Worm (Caenorhabditis elegans): ENCODE results near the gene F41B4.2.

DNA sequence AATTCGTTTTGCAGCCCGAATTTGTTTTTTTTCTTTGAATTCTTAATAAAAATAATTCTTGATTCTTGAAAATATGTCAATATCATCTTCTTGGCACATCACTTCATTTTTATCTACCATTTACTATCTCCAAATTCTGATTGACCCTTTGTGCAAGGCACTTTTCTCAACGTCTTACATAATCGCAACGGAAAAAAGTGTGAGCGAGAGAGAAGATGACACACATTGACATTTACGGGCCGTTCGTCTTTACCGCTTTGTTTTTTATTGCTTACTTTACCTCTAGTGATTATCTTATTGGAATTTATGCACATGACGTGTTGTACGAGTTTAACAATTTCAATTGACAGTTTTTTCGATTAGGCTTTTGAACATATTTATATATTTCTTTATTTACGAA, 13.5 kb upstream of the F41B4.2 start:
- no peak for TF ChIP-seq nhr-6 (tag; optimal IDR thresholded peaks at IDR 0.05)
- TF ChIP-seq unc-39 (tag; optimal IDR thresholded peaks at IDR 0.05) = no peak
- no peak for TF ChIP-seq T26A8.4 (GFP tag; IDR thresholded peaks at IDR 0.05)
- no peak for TF ChIP-seq nhr-237 (tag; optimal IDR thresholded peaks at IDR 0.05)
- TF ChIP-seq zag-1 (tag; optimal IDR thresholded peaks at IDR 0.05) = no peak
- TF ChIP-seq ceh-28 (tag; optimal IDR thresholded peaks at IDR 0.05) = no peak
- no peak for TF ChIP-seq lir-3 (tag; optimal IDR thresholded peaks at IDR 0.05)
- no peak for TF ChIP-seq dpl-1 (GFP tag; optimal IDR thresholded peaks at IDR 0.05)
- TF ChIP-seq skn-1 (tag; optimal IDR thresholded peaks at IDR 0.05) = no peak

Data from whole organism, L4 larva.